Fruit fly (Drosophila melanogaster) whole organism, embryonic: ENCODE results near the gene Nmdar1.
A peak's percentile ranks its signal among the peaks of the same experiment; 100 is the strongest.

Experiments used
- Ada2b ChIP-seq: fragments of 200-800 bp; sonication (Bioruptor generic); IDR thresholded peaks from 2 replicates; pipeline ENCODE4 v1.3.6; 2022; ENCODE audit warnings: missing biosample characterization, missing genetic modification characterization
- Asciz ChIP-seq: fragments of 200-800 bp; sonication (Bioruptor generic); optimal IDR thresholded peaks from 2 replicates; lab custom pipeline; 2017; ENCODE audit warnings: missing biosample characterization, mild to moderate bottlenecking, missing genetic modification characterization, missing genetic modification reagents
- Atf-2 ChIP-seq: fragments of 200-800 bp; sonication (Bioruptor generic); optimal IDR thresholded peaks from 2 replicates; lab custom pipeline; 2016; ENCODE audit warnings: missing biosample characterization, missing genetic modification characterization
- Atf3 ChIP-seq: fragments of 200-800 bp; sonication (Bioruptor generic); optimal IDR thresholded peaks from 3 replicates; lab custom pipeline; 2016; ENCODE audit warnings: missing biosample characterization, missing genetic modification characterization
- Awh ChIP-seq: fragments of 200-800 bp; sonication (Bioruptor generic); IDR thresholded peaks from 2 replicates; pipeline ENCODE4, ENCODE4 v1.3.6; 2022; ENCODE audit warnings: missing biosample characterization, missing genetic modification characterization
- B-H2 ChIP-seq: fragments of 200-800 bp; sonication (Bioruptor generic); optimal IDR thresholded peaks from 2 replicates; lab custom pipeline; 2018; ENCODE audit warnings: missing biosample characterization, mild to moderate bottlenecking, missing genetic modification characterization
- CG10979 ChIP-seq: fragments of 200-800 bp; sonication (Bioruptor generic); optimal IDR thresholded peaks from 2 replicates; lab custom pipeline; 2018; ENCODE audit warnings: missing biosample characterization, mild to moderate bottlenecking, missing genetic modification characterization, moderate library complexity
- CG12942 ChIP-seq: fragments of 200-800 bp; sonication (Bioruptor generic); optimal IDR thresholded peaks from 3 replicates; lab custom pipeline; 2016; ENCODE audit warnings: missing biosample characterization, missing genetic modification characterization
- CG16815 ChIP-seq: fragments of 200-800 bp; sonication (Bioruptor generic); optimal IDR thresholded peaks from 3 replicates; lab custom pipeline; 2017; ENCODE audit warnings: missing biosample characterization, mild to moderate bottlenecking, missing genetic modification characterization
- CG17568 ChIP-seq: fragments of 200-800 bp; sonication (Bioruptor generic); optimal IDR thresholded peaks from 2 replicates; lab custom pipeline; 2018; ENCODE audit warnings: missing biosample characterization, mild to moderate bottlenecking, missing genetic modification characterization, moderate library complexity
- CG33557 ChIP-seq: fragments of 200-800 bp; sonication (Bioruptor generic); optimal IDR thresholded peaks from 2 replicates; lab custom pipeline; 2019; ENCODE audit warnings: missing biosample characterization, mild to moderate bottlenecking, missing genetic modification characterization, moderate library complexity
- CG34224 ChIP-seq: fragments of 200-800 bp; sonication (Bioruptor generic); IDR thresholded peaks from 3 replicates; pipeline ENCODE4 v1.3.6; 2022; ENCODE audit warnings: missing biosample characterization, missing genetic modification characterization; ENCODE audit not compliant: partially characterized antibody
- CG3847 ChIP-seq: fragments of 200-800 bp; sonication (Bioruptor generic); IDR thresholded peaks from 2 replicates; pipeline ENCODE4 v1.3.6; 2022; ENCODE audit warnings: missing biosample characterization, missing genetic modification characterization
- CG4617 ChIP-seq: fragments of 200-800 bp; sonication (Bioruptor generic); optimal IDR thresholded peaks from 3 replicates; lab custom pipeline; 2016; ENCODE audit warnings: missing biosample characterization, missing genetic modification characterization, borderline replicate concordance
- CG7556 ChIP-seq: fragments of 200-800 bp; sonication (Bioruptor generic); optimal IDR thresholded peaks from 2 replicates; lab custom pipeline; 2017; ENCODE audit warnings: missing biosample characterization, mild to moderate bottlenecking, missing genetic modification characterization
- CG7987 ChIP-seq: fragments of 200-800 bp; sonication (Bioruptor generic); optimal IDR thresholded peaks from 2 replicates; lab custom pipeline; 2018; ENCODE audit warnings: missing biosample characterization, mild to moderate bottlenecking, missing genetic modification characterization, moderate library complexity
- CG8359 ChIP-seq: fragments of 200-800 bp; sonication (Bioruptor generic); optimal IDR thresholded peaks from 2 replicates; lab custom pipeline; 2017; ENCODE audit warnings: missing biosample characterization, mild to moderate bottlenecking, missing genetic modification characterization, borderline replicate concordance
- CG8765 ChIP-seq: fragments of 200-800 bp; sonication (Bioruptor generic); IDR thresholded peaks from 2 replicates; pipeline ENCODE4 v1.3.6; 2022; ENCODE audit warnings: missing biosample characterization, missing genetic modification characterization
- CG9817 ChIP-seq: fragments of 200-800 bp; sonication (Bioruptor generic); optimal IDR thresholded peaks from 2 replicates; lab custom pipeline; 2018; ENCODE audit warnings: missing biosample characterization, mild to moderate bottlenecking, missing genetic modification characterization, moderate library complexity
- CoRest ChIP-seq: fragments of 200-800 bp; sonication (Bioruptor generic); optimal IDR thresholded peaks from 3 replicates; lab custom pipeline; 2018; ENCODE audit warnings: missing biosample characterization, mild to moderate bottlenecking, missing genetic modification characterization, moderate library complexity
- Dip3 ChIP-seq: fragments of 200-800 bp; sonication (Bioruptor generic); optimal IDR thresholded peaks from 3 replicates; lab custom pipeline; 2016; ENCODE audit warnings: missing biosample characterization, missing genetic modification characterization
- E2f2 ChIP-seq: fragments of 200-800 bp; sonication (Bioruptor generic); IDR thresholded peaks from 2 replicates; pipeline ENCODE4 v1.3.6; 2022; ENCODE audit warnings: missing biosample characterization, missing genetic modification characterization
- Kr ChIP-seq: fragments of 200-800 bp; sonication (Bioruptor generic); optimal IDR thresholded peaks from 2 replicates; lab custom pipeline; 2017; ENCODE audit warnings: missing biosample characterization, mild to moderate bottlenecking, missing genetic modification characterization
- Lim3 ChIP-seq: fragments of 200-800 bp; sonication (Bioruptor generic); IDR thresholded peaks from 2 replicates; pipeline ENCODE4 v1.3.6; 2022; ENCODE audit warnings: missing biosample characterization, missing genetic modification characterization
- Lpt ChIP-seq: fragments of >200 bp; optimal IDR thresholded peaks from 2 replicates; lab custom pipeline; 2018; ENCODE audit warnings: missing biosample characterization, missing genetic modification characterization
- MESR4 ChIP-seq: fragments of 200-800 bp; sonication (Bioruptor generic); optimal IDR thresholded peaks from 2 replicates; lab custom pipeline; 2018; ENCODE audit warnings: missing biosample characterization, mild to moderate bottlenecking, missing genetic modification characterization, moderate library complexity
- Oaz ChIP-seq: fragments of 200-800 bp; sonication (Bioruptor generic); IDR thresholded peaks from 2 replicates; pipeline ENCODE4 v1.3.6; 2022; ENCODE audit warnings: missing biosample characterization, missing genetic modification characterization
- Pdp1 ChIP-seq, 2 experiments: fragments of 200-800 bp; sonication (Bioruptor generic); optimal IDR thresholded peaks; 3 replicates each; lab custom pipeline; 2016; ENCODE audit warnings: missing biosample characterization in 2 of 2, missing genetic modification characterization in 2 of 2, mild to moderate bottlenecking in 1 of 2, moderate library complexity in 1 of 2
- Scr ChIP-seq: fragments of 200-800 bp; sonication (Bioruptor generic); IDR thresholded peaks from 2 replicates; pipeline ENCODE4 v1.3.6; 2022; ENCODE audit warnings: missing biosample characterization, missing genetic modification characterization; ENCODE audit not compliant: partially characterized antibody
- Six4 ChIP-seq: fragments of 200-800 bp; sonication (Bioruptor generic); optimal IDR thresholded peaks from 2 replicates; lab custom pipeline; 2016; ENCODE audit warnings: missing biosample characterization, missing genetic modification characterization
- Sry-β ChIP-seq: fragments of 200-800 bp; sonication (Bioruptor generic); optimal IDR thresholded peaks from 2 replicates; lab custom pipeline; 2018; ENCODE audit warnings: missing biosample characterization, mild to moderate bottlenecking, missing genetic modification characterization, moderate library complexity
- Sry-δ ChIP-seq: fragments of 200-800 bp; sonication (Bioruptor generic); optimal IDR thresholded peaks from 2 replicates; lab custom pipeline; 2016; ENCODE audit warnings: missing biosample characterization, missing genetic modification characterization
- TFAM ChIP-seq: fragments of 200-800 bp; sonication (Bioruptor generic); optimal IDR thresholded peaks from 2 replicates; lab custom pipeline; 2017; ENCODE audit warnings: missing biosample characterization, missing genetic modification characterization, inconsistent platforms
- Taf1 ChIP-seq: fragments of 200-800 bp; sonication (Bioruptor generic); IDR thresholded peaks from 2 replicates; pipeline ENCODE4 v1.3.6; 2022; ENCODE audit warnings: missing biosample characterization, missing genetic modification characterization
- Tbp ChIP-seq: fragments of >200 bp; optimal IDR thresholded peaks from 2 replicates; lab custom pipeline; 2018; ENCODE audit warnings: missing biosample characterization, missing genetic modification characterization
- Trl ChIP-seq, 3 experiments: fragments of >200 bp in 2 of 3; fragments of 200-800 bp in 1 of 3; sonication (Bioruptor generic) in 1 of 3; optimal IDR thresholded peaks; 2 replicates in 1 of 3; 3 replicates in 2 of 3; lab custom pipeline; 2016 to 2017; ENCODE audit warnings: missing biosample characterization in 1 of 3, missing genetic modification characterization in 1 of 3
- ab ChIP-seq: fragments of 200-800 bp; sonication (Bioruptor generic); optimal IDR thresholded peaks from 2 replicates; lab custom pipeline; 2016; ENCODE audit warnings: missing biosample characterization, missing genetic modification characterization
- br ChIP-seq: fragments of >200 bp; optimal IDR thresholded peaks from 2 replicates; lab custom pipeline; 2017
- chn ChIP-seq: fragments of 200-800 bp; sonication (Bioruptor generic); optimal IDR thresholded peaks from 2 replicates; lab custom pipeline; 2016; ENCODE audit warnings: missing biosample characterization, missing genetic modification characterization
- crc ChIP-seq: fragments of 200-800 bp; sonication (Bioruptor generic); optimal IDR thresholded peaks from 2 replicates; lab custom pipeline; 2016; ENCODE audit warnings: missing biosample characterization, missing genetic modification characterization
- dmrt11E ChIP-seq: fragments of 200-800 bp; sonication (Bioruptor generic); optimal IDR thresholded peaks from 3 replicates; lab custom pipeline; 2018; ENCODE audit warnings: missing biosample characterization, mild to moderate bottlenecking, missing genetic modification characterization, moderate library complexity
- insv ChIP-seq, 2 experiments: fragments of 200-800 bp; sonication (Bioruptor generic); optimal IDR thresholded peaks; 3 replicates each; lab custom pipeline; 2016 to 2018; ENCODE audit warnings: missing biosample characterization in 2 of 2, missing genetic modification characterization in 2 of 2
- inv ChIP-seq: fragments of 200-800 bp; sonication (Bioruptor generic); IDR thresholded peaks from 2 replicates; pipeline ENCODE4 v1.3.6; 2022; ENCODE audit warnings: missing biosample characterization, missing genetic modification characterization; ENCODE audit not compliant: partially characterized antibody
- ken ChIP-seq: fragments of 200-800 bp; sonication (Bioruptor generic); IDR thresholded peaks from 3 replicates; pipeline ENCODE4 v1.3.6; 2022; ENCODE audit warnings: missing biosample characterization, missing genetic modification characterization
- nerfin-1 ChIP-seq: fragments of 200-800 bp; sonication (Bioruptor generic); optimal IDR thresholded peaks from 3 replicates; lab custom pipeline; 2019; ENCODE audit warnings: missing biosample characterization, mild to moderate bottlenecking, missing genetic modification characterization, moderate library complexity
- repo ChIP-seq: fragments of 200-800 bp; sonication (Bioruptor generic); optimal IDR thresholded peaks from 2 replicates; lab custom pipeline; 2016; ENCODE audit warnings: missing biosample characterization, missing genetic modification characterization
- sd ChIP-seq: fragments of 200-800 bp; sonication (Bioruptor generic); optimal IDR thresholded peaks from 3 replicates; lab custom pipeline; 2018; ENCODE audit warnings: missing biosample characterization, mild to moderate bottlenecking, missing genetic modification characterization, moderate library complexity
- slbo ChIP-seq: fragments of 200-800 bp; sonication (Bioruptor generic); IDR thresholded peaks from 2 replicates; pipeline ENCODE4 v1.3.6; 2022; ENCODE audit warnings: missing biosample characterization, missing genetic modification characterization
- tna ChIP-seq: fragments of 200-800 bp; sonication (Bioruptor generic); IDR thresholded peaks from 2 replicates; pipeline ENCODE4 v1.3.6; 2022; ENCODE audit warnings: missing biosample characterization, missing genetic modification characterization; ENCODE audit not compliant: partially characterized antibody
- zfh2 ChIP-seq: fragments of 200-800 bp; sonication (Bioruptor generic); optimal IDR thresholded peaks from 2 replicates; lab custom pipeline; 2016; ENCODE audit warnings: missing biosample characterization, missing genetic modification characterization

The Nmdar1 gene

DNA sequence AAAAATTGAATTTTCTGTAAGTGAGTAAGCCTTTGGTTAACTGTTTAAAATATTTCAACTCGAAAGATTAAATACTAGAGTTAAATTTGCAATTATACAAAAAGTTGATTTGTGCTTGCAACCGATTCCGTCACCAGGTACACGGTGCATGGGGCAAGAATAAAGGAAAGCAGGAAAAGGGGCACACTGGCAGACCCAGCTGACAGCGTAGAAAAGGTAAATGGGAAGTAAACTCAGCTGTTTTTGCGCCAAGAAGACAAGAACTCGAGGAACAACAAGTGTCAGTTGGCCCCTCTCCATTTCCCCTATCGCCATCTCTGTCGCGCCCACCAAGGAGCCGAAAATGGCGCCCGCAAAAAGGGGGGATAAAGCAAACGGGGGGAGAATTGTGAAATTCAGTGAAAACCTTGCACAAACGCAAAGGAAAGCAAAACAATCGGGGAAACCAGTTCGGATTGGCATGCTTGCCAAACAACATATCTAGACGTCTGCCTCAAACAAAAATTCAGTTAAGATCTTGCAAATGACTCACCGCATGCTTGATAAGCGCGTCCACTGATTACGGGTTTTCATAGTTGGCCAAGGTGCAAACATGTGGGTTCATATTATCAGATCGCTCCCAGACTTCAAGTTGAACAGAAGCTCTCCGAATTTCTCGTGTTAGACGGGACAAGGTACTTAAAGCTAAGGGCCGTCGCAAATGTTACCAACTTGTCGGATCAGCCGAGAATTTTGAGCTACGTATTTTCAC lies 59.8 kb downstream of the Nmdar1 start (continued):
- TF ChIP-seq CG8359 (GFP tag; lab: Kevin White, UChicago) (no peak), br (lab: Kevin White, UChicago) (no peak), CG3847 (no peak), Asciz (no peak), CG33557 (no peak), B-H2 (no peak), ken (GFP tag; lab: Robert Waterston, UW) (no peak), Kr (GFP tag; lab: Kevin White, UChicago) (no peak), CoRest (tag; lab: Kevin White, UChicago) (peak; percentile 9), sd (peak; percentile 76), nerfin-1 (no peak), CG8765 (GFP tag; lab: Robert Waterston, UW) (no peak), Lpt (GFP tag; lab: Kevin White, UChicago) (no peak), Atf3 (GFP tag; lab: Kevin White, UChicago) (no peak), Pdp1 (GFP tag; optimal IDR thresholded peaks at IDR 0.05; lab: Kevin White, UChicago) (peak in 1 of 2 experiments; percentile 66), chn (no peak), Awh (GFP tag; lab: Robert Waterston, UW) (no peak), repo (GFP tag; lab: Kevin White, UChicago) (no peak), Six4 (GFP tag; lab: Kevin White, UChicago) (no peak), CG17568 (GFP tag; lab: Kevin White, UChicago) (no peak), MESR4 (GFP tag; lab: Kevin White, UChicago) (peak; percentile 39), dmrt11E (no peak), tna (GFP tag; lab: Robert Waterston, UW) (no peak), inv (GFP tag; lab: Robert Waterston, UW) (no peak), Oaz (GFP tag; lab: Robert Waterston, UW) (no peak), Taf1 (GFP tag; lab: Robert Waterston, UW) (no peak), TFAM (no peak), insv (GFP tag; optimal IDR thresholded peaks at IDR 0.05; lab: Kevin White, UChicago) (peak in 1 of 2 experiments; percentile 40), CG10979 (tag; lab: Kevin White, UChicago) (no peak), slbo (GFP tag; lab: Robert Waterston, UW) (no peak), Atf-2 (GFP tag; lab: Kevin White, UChicago) (no peak), CG7556 (GFP tag; lab: Kevin White, UChicago) (no peak), CG4617 (GFP tag; lab: Kevin White, UChicago) (peak; percentile 8), Scr (GFP tag; lab: Robert Waterston, UW) (0 out of 2 replicates have a peak, but pooled peaks have one; percentile 26), Sry-β (GFP tag; lab: Kevin White, UChicago) (no peak), CG9817 (tag; lab: Kevin White, UChicago) (no peak), Trl (optimal IDR thresholded peaks at IDR 0.05; lab: Kevin White, UChicago) (no peak), Trl (GFP tag; optimal IDR thresholded peaks at IDR 0.05; lab: Kevin White, UChicago) (no peak), ab (GFP tag; lab: Kevin White, UChicago) (no peak), zfh2 (GFP tag; lab: Kevin White, UChicago) (no peak), Lim3 (GFP tag; lab: Robert Waterston, UW) (no peak), crc (GFP tag; lab: Kevin White, UChicago) (no peak), CG16815 (GFP tag; lab: Kevin White, UChicago) (no peak), CG7987 (GFP tag; lab: Kevin White, UChicago) (no peak), Dip3 (no peak), Sry-δ (GFP tag; lab: Kevin White, UChicago) (peak; percentile 35), CG34224 (GFP tag; lab: Robert Waterston, UW) (no peak), Tbp (GFP tag; lab: Kevin White, UChicago) (no peak), CG12942 (GFP tag; lab: Kevin White, UChicago) (no peak), E2f2 (GFP tag; lab: Robert Waterston, UW) (no peak), Ada2b (GFP tag; lab: Robert Waterston, UW) (no peak)
